Fruit fly (Drosophila melanogaster): ENCODE results near the gene CG14645.
A peak's percentile ranks its signal among the peaks of the same experiment; 100 is the strongest.

CG14645 gene

DNA sequence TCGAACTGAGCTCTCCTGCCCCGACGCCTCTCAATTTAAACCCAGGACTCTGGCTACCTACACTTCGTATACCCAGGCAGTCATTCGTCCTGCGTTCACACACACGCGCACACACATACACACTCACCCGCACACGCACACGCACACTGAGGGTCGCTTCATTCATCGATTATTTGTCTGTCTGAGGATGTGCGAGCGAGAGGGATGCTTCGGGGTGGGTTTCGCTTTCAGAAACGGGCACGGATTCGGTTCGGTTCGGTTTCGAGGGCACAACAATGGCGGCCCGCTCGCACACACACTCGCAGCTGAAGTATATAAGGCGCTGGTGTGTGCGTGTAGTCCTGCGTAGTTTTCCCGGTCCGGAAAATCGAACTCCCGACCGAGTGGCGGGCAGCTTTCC, 11.7 kb downstream of the CG14645 start, which contains the start of gene hkb (continued):
- TF ChIP-seq tll (GFP tag; optimal IDR thresholded peaks at IDR 0.05), result peak in 1 of 2 experiments; percentile 71
- no peak for TF ChIP-seq Mrtf (GFP tag; IDR thresholded peaks at IDR 0.05)
- no peak for TF ChIP-seq hth (optimal IDR thresholded peaks at IDR 0.05)
- TF ChIP-seq trem (tag; optimal IDR thresholded peaks at IDR 0.05), result no peak
- no peak for TF ChIP-seq MBD-R2 (GFP tag; IDR thresholded peaks at IDR 0.05)
- TF ChIP-seq ttk (GFP tag; IDR thresholded peaks at IDR 0.05), result no peak
- no peak for TF ChIP-seq Gsc (GFP tag; IDR thresholded peaks at IDR 0.05)
- TF ChIP-seq CG4617 (GFP tag; optimal IDR thresholded peaks at IDR 0.05; ENCODE audit: borderline replicate concordance), result no peak
- no peak for TF ChIP-seq ranshi (GFP tag; IDR thresholded peaks at IDR 0.05)
- no peak for TF ChIP-seq CG10431 (GFP tag; optimal IDR thresholded peaks at IDR 0.05)
- TF ChIP-seq HHEX (GFP tag; optimal IDR thresholded peaks at IDR 0.05), result no peak
- TF ChIP-seq zen (tag; optimal IDR thresholded peaks at IDR 0.05), result peak; percentile 55
- peak; percentile 89 for TF ChIP-seq gsb-n (tag; optimal IDR thresholded peaks at IDR 0.05)
- TF ChIP-seq prd (optimal IDR thresholded peaks at IDR 0.05), result no peak
- TF ChIP-seq prd (GFP tag; IDR thresholded peaks at IDR 0.05), result no peak; the same call in 2 of the 3 replicates
- TF ChIP-seq peb (GFP tag; IDR thresholded peaks at IDR 0.05), result no peak
- TF ChIP-seq CG9817 (tag; optimal IDR thresholded peaks at IDR 0.05), result no peak
- 0 out of 3 replicates have a peak, but pooled peaks have one; percentile 10 for TF ChIP-seq CG6791 (GFP tag; IDR thresholded peaks at IDR 0.05; ENCODE audit: partially characterized antibody)
- TF ChIP-seq bowl (GFP tag; IDR thresholded peaks at IDR 0.05), result no peak
- TF ChIP-seq phol (tag; optimal IDR thresholded peaks at IDR 0.05), result peak; percentile 70
- TF ChIP-seq slp2 (GFP tag; optimal IDR thresholded peaks at IDR 0.05), result no peak
- TF ChIP-seq CG16779 (GFP tag; IDR thresholded peaks at IDR 0.05), result no peak
- peak; percentile 94 for TF ChIP-seq Nf-YC (tag; optimal IDR thresholded peaks at IDR 0.05)
- no peak for TF ChIP-seq CG10543 (GFP tag; optimal IDR thresholded peaks at IDR 0.05)
- TF ChIP-seq vfl (GFP tag; optimal IDR thresholded peaks at IDR 0.05), result peak; percentile 6
- TF ChIP-seq Fer3 (tag; optimal IDR thresholded peaks at IDR 0.05), result no peak
- no peak for TF ChIP-seq Abd-B (GFP tag; optimal IDR thresholded peaks at IDR 0.05)
- no peak for TF ChIP-seq Meics (GFP tag; optimal IDR thresholded peaks at IDR 0.05)
- no peak for TF ChIP-seq CG16863 (GFP tag; optimal IDR thresholded peaks at IDR 0.05)
- no peak for TF ChIP-seq CG8281 (tag; optimal IDR thresholded peaks at IDR 0.05)
- no peak for TF ChIP-seq CG16813 (GFP tag; IDR thresholded peaks at IDR 0.05; ENCODE audit: partially characterized antibody)
- TF ChIP-seq Ptx1 (GFP tag; IDR thresholded peaks at IDR 0.05), result no peak
- no peak for TF ChIP-seq CG11504 (tag; optimal IDR thresholded peaks at IDR 0.05)
- TF ChIP-seq D (optimal IDR thresholded peaks at IDR 0.05), result peak; percentile 66
- no peak for TF ChIP-seq D (GFP tag; optimal IDR thresholded peaks at IDR 0.05)
- TF ChIP-seq ap (GFP tag; IDR thresholded peaks at IDR 0.05), result no peak
- TF ChIP-seq CG8478 (optimal IDR thresholded peaks at IDR 0.05), result peak; percentile 24
- peak; percentile 98 for TF ChIP-seq onecut (GFP tag; IDR thresholded peaks at IDR 0.05)
- peak; percentile 51 for TF ChIP-seq twi (tag; optimal IDR thresholded peaks at IDR 0.05)
- no peak for TF ChIP-seq odd (GFP tag; optimal IDR thresholded peaks at IDR 0.05)
- peak; percentile 81 for TF ChIP-seq CG1832 (GFP tag; optimal IDR thresholded peaks at IDR 0.05)
- no peak for TF ChIP-seq Awh (GFP tag; IDR thresholded peaks at IDR 0.05)
- no peak for TF ChIP-seq CG15011 (GFP tag; optimal IDR thresholded peaks at IDR 0.05)
- peak; percentile 95 for TF ChIP-seq cg (GFP tag; optimal IDR thresholded peaks at IDR 0.05)
- TF ChIP-seq pum (GFP tag; optimal IDR thresholded peaks at IDR 0.05), result no peak
- no peak for TF ChIP-seq pita (GFP tag; optimal IDR thresholded peaks at IDR 0.05)
- no peak for TF ChIP-seq Opbp (GFP tag; IDR thresholded peaks at IDR 0.05; ENCODE audit: partially characterized antibody)
- no peak for TF ChIP-seq Antp (GFP tag; optimal IDR thresholded peaks at IDR 0.05)
- TF ChIP-seq CG9609 (GFP tag; optimal IDR thresholded peaks at IDR 0.05), result no peak
- TF ChIP-seq Nf-YB (GFP tag; optimal IDR thresholded peaks at IDR 0.05), result peak; percentile 94
- no peak for TF ChIP-seq CG12071 (GFP tag; optimal IDR thresholded peaks at IDR 0.05)
- no peak for TF ChIP-seq CG32532 (GFP tag; IDR thresholded peaks at IDR 0.05)

Measured in whole organism, embryonic.